Fruit fly (Drosophila melanogaster) whole organism, adult: ENCODE results near the gene Cyp4d1.

Experiments
- CG11617 ChIP-seq: fragments of 200-800 bp; sonication (Bioruptor generic); optimal IDR thresholded peaks from 2 replicates; lab custom pipeline; 2017; ENCODE audit warnings: mild to moderate bottlenecking, missing biosample characterization, missing genetic modification reagents, missing genetic modification characterization
- CG12768 ChIP-seq: fragments of 200-800 bp; sonication (Bioruptor generic); optimal IDR thresholded peaks from 2 replicates; lab custom pipeline; 2017; ENCODE audit warnings: missing biosample characterization, missing genetic modification characterization, mild to moderate bottlenecking, moderate library complexity, missing genetic modification reagents
- CG14711 ChIP-seq: fragments of 200-800 bp; sonication (Bioruptor generic); optimal IDR thresholded peaks from 2 replicates; lab custom pipeline; 2018; ENCODE audit warnings: missing biosample characterization, mild to moderate bottlenecking, missing genetic modification characterization, moderate library complexity
- CG1620 ChIP-seq: fragments of 200-800 bp; sonication (Bioruptor generic); optimal IDR thresholded peaks from 2 replicates; lab custom pipeline; 2016; ENCODE audit warnings: missing biosample characterization, missing genetic modification characterization
- CG33017 ChIP-seq: fragments of 200-800 bp; sonication (Bioruptor generic); optimal IDR thresholded peaks from 2 replicates; lab custom pipeline; 2018; ENCODE audit warnings: missing biosample characterization, mild to moderate bottlenecking, missing genetic modification characterization, moderate library complexity
- CG5204 ChIP-seq: fragments of 200-800 bp; sonication (Bioruptor generic); optimal IDR thresholded peaks from 2 replicates; lab custom pipeline; 2016; ENCODE audit warnings: missing biosample characterization, missing genetic modification characterization
- CG7045 ChIP-seq: fragments of 200-800 bp; sonication (Bioruptor generic); optimal IDR thresholded peaks from 2 replicates; lab custom pipeline; 2017; ENCODE audit warnings: missing biosample characterization, mild to moderate bottlenecking, missing genetic modification characterization
- CG7101 ChIP-seq: fragments of 200-800 bp; sonication (Bioruptor generic); optimal IDR thresholded peaks from 2 replicates; lab custom pipeline; 2018; ENCODE audit warnings: missing biosample characterization, mild to moderate bottlenecking, missing genetic modification characterization, moderate library complexity
- Clk ChIP-seq: fragments of 200-800 bp; sonication (Bioruptor generic); optimal IDR thresholded peaks from 2 replicates; lab custom pipeline; 2017; ENCODE audit warnings: missing biosample characterization, missing genetic modification characterization
- Crg-1 ChIP-seq: fragments of 200-800 bp; sonication (Bioruptor generic); optimal IDR thresholded peaks from 2 replicates; lab custom pipeline; 2016; ENCODE audit warnings: missing biosample characterization, missing genetic modification characterization
- Hr96 ChIP-seq: fragments of 200-800 bp; sonication (Bioruptor generic); optimal IDR thresholded peaks from 2 replicates; lab custom pipeline; 2016; ENCODE audit warnings: missing biosample characterization, missing genetic modification characterization
- Mnt ChIP-seq: fragments of 200-800 bp; sonication (Bioruptor generic); optimal IDR thresholded peaks from 2 replicates; lab custom pipeline; 2016; ENCODE audit warnings: missing biosample characterization, mild to moderate bottlenecking, missing genetic modification characterization
- bab1 ChIP-seq: fragments of 200-800 bp; sonication (Bioruptor generic); optimal IDR thresholded peaks from 3 replicates; lab custom pipeline; 2019; ENCODE audit warnings: missing biosample characterization, mild to moderate bottlenecking, missing genetic modification characterization, moderate library complexity
- cic ChIP-seq: fragments of 200-800 bp; sonication (Bioruptor generic); optimal IDR thresholded peaks from 2 replicates; lab custom pipeline; 2017; ENCODE audit warnings: missing biosample characterization, mild to moderate bottlenecking, missing genetic modification characterization, moderate library complexity
- cnc ChIP-seq, 2 experiments: fragments of >200 bp; optimal IDR thresholded peaks; 2 replicates each; lab custom pipeline; 2017
- kay ChIP-seq: fragments of 200-800 bp; sonication (Bioruptor generic); peaks from one replicate; lab custom pipeline; 2016; ENCODE audit warnings: missing biosample characterization, missing genetic modification characterization, borderline replicate concordance
- ovo ChIP-seq: fragments of 200-800 bp; sonication (Bioruptor generic); optimal IDR thresholded peaks from 2 replicates; lab custom pipeline; 2016; ENCODE audit warnings: missing biosample characterization, missing genetic modification characterization
- pad ChIP-seq: fragments of 200-800 bp; sonication (Bioruptor generic); optimal IDR thresholded peaks from 3 replicates; lab custom pipeline; 2017; ENCODE audit warnings: missing biosample characterization, missing genetic modification characterization, mild to moderate bottlenecking, moderate library complexity, missing genetic modification reagents
- tj ChIP-seq: fragments of 200-800 bp; sonication (Bioruptor generic); optimal IDR thresholded peaks from 3 replicates; lab custom pipeline; 2017; ENCODE audit warnings: missing biosample characterization, mild to moderate bottlenecking, missing genetic modification characterization, moderate library complexity
- toe ChIP-seq: fragments of 200-800 bp; sonication (Bioruptor generic); optimal IDR thresholded peaks from 2 replicates; lab custom pipeline; 2016; ENCODE audit warnings: missing biosample characterization, missing genetic modification characterization

The Cyp4d1 gene

DNA sequence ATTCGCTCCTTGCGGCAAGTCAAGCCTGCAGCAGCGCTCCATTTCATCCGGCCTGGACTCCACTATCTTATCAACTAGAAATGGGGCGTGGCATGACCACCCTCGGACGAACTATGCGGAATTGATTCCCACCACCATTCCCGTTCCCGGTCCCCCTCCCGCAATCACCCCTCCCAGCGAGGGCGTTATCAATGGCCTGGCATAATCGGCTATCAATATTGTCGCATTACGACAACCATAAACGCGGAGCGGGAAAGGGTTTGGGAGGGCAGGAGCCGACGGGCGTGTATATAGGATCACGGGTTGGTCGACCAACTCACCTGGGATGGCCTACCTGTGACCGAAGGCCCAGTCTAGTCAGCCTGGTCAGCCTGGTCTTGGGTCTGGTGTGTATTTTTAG lies 31.2 kb upstream of the Cyp4d1 start:
- TF ChIP-seq cnc (optimal IDR thresholded peaks at IDR 0.05; lab: Kevin White, UChicago): no peak
- TF ChIP-seq ovo (GFP tag; lab: Kevin White, UChicago): no peak

DNA sequence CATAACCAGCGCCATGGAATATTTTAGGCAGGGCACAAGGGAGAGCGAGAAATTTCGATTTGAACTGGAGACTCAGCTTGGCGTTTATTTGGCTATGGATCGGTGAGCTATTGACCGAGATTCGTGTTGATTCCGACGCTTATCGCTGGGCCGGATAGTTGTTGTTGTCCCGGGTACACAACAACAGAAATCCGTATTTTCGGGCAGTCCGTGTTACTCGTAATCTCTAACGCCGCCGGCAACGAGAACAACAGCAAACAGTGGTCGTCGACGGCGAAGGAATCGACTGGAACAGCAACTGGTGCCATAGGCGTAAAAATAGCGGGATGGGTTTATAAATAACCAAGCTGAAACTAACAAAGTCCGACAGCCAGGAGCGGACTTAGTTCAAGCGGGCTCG lies 29.9 kb upstream of the Cyp4d1 start:
- TF ChIP-seq cic (GFP tag; lab: Kevin White, UChicago) (no peak), CG14711 (tag; lab: Kevin White, UChicago) (no peak), Crg-1 (GFP tag; lab: Kevin White, UChicago) (no peak), CG11617 (GFP tag; lab: Kevin White, UChicago) (no peak), toe (no peak), kay (no peak), bab1 (no peak)

DNA sequence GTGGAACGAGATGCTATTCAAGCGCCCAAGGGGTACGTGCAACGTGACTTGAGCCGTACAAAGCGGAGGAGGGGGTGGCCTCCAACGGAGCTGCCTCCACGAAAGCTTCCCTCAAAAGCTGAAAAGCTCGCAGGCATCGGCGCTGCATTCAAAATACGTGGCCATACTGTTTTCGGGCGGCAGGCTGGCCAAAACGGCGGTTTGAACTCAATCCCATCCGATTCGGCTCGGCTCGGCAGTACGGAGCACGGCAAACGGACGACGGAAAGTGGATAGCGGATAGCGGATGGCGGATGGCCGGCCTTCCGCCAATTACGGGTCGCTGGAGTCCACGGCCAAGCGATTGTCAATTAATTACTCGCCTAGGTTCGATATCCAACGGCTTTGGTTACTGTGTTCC lies 26.9 kb upstream of the Cyp4d1 start, which contains the start of gene Mct1:
Gene Mct1 (plus strand): TSS at position 301 of the 400 bp plus-strand sequence.
- TF ChIP-seq kay (no peak), CG1620 (no peak), Hr96 (GFP tag; lab: Kevin White, UChicago) (no peak), bab1 (no peak), CG11617 (GFP tag; lab: Kevin White, UChicago) (no peak), CG12768 (GFP tag; lab: Kevin White, UChicago) (no peak), CG33017 (no peak), CG7045 (GFP tag; lab: Kevin White, UChicago) (no peak)

DNA sequence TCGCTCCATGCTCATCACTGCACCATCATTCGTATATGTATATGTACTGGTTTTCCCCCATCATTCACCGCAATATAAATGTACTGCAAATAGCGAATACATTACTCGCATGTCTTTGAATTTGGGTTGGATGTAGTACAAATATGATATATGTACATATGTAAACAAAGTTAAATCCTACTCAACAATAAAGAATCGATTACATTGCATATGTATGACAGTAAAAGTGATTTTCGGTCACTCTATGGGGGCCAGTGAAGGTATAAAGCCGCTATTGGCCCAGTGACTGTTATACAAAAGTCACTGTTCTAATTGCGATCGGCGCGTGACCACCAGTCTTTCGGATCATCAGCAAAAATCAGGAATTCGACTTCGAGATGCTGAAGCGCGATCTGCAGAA lies 25.5 kb upstream of the Cyp4d1 start, which contains the start of gene CG3457:
Gene CG3457 (plus strand): TSS at position 301 of the 400 bp plus-strand sequence.
- no peak for TF ChIP-seq bab1
- TF ChIP-seq pad (GFP tag; lab: Kevin White, UChicago): peak; percentile 15

DNA sequence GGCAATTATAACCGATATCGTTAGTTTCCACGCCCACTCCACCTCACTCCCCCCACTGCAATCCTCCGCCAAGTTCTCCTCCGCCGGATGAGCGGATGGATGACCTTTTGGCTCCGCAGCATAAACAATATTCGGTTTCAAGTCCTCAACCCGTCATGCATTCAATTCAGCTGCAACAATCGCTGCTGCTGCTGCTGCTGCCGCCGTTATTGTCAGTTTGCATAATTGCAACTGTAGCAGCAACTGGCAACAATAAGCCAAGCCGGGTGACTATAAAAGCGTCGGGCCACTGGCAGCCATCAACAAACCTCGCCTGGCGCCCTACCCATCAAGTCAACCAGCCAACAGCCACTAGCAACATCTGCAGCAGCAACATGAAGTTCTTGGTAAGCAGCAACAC lies 24.6 kb upstream of the Cyp4d1 start, which contains the start of gene CG17777:
Gene CG17777 (plus strand): TSS at position 301 of the 400 bp plus-strand sequence.
- TF ChIP-seq cnc (optimal IDR thresholded peaks at IDR 0.05; lab: Kevin White, UChicago): no peak
- TF ChIP-seq CG1620: no peak
- no peak for TF ChIP-seq cic (GFP tag; lab: Kevin White, UChicago)
- no peak for TF ChIP-seq CG7101 (tag; lab: Kevin White, UChicago)
- no peak for TF ChIP-seq CG7045 (GFP tag; lab: Kevin White, UChicago)
- no peak for TF ChIP-seq ovo (GFP tag; lab: Kevin White, UChicago)
- no peak for TF ChIP-seq toe
- no peak for TF ChIP-seq kay
- no peak for TF ChIP-seq Mnt (GFP tag; lab: Kevin White, UChicago)

DNA sequence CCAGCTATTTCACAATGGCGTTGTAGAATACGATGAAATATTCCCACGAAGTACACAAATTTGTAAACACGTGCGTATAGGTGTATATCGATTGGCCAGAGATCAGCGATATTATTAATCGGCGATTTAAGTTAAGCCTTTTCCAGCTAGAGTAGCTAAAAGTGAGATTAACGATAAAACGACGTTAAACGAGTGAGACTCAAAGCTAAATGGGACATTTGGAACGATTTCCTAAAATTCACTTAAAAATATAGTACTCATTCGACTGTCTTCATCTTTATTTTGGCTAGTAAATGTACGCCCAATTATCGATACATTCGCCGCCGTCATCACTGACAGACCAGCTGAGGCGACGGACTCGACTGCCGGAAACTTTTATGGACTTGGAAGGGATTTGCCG lies 22.6 kb upstream of the Cyp4d1 start, which contains the start of the genes Nmd3 and CG17776:
Gene Nmd3 (minus strand): TSS at position 106 of the 400 bp plus-strand sequence.
Gene CG17776 (plus strand): TSS at position 163 of the 400 bp plus-strand sequence.
- TF ChIP-seq CG7101 (tag; lab: Kevin White, UChicago): peak; percentile 24
- TF ChIP-seq kay: no peak
- TF ChIP-seq pad (GFP tag; lab: Kevin White, UChicago): no peak
- TF ChIP-seq Mnt (GFP tag; lab: Kevin White, UChicago): peak; percentile 99
- peak; percentile 10 for TF ChIP-seq tj (GFP tag; lab: Kevin White, UChicago)
- peak; percentile 13 for TF ChIP-seq cic (GFP tag; lab: Kevin White, UChicago)
- TF ChIP-seq bab1: peak; percentile 45
- peak; percentile 5 for TF ChIP-seq CG11617 (GFP tag; lab: Kevin White, UChicago)

DNA sequence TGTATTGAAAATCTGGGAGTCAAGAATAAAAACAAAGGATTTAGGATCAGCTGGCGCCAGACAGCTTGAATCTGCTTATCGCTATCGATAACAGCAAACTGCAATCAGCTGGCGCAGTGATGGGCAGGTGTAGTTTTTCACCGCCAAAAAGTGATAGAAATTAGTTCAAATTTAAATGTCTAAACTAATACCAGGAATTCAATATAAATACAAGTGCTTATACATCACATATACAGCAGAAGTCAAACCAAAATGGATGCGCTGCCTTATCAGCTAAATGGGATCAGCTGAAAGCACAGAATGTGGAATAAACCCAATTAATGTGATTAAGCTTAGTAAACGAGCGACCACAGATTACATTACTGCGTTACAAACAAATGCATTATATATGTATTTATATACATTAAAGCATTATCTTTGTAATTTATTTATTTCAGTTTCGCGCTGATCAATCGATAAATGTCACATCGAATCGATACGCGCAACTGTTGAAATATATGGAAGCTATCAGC lies 18.8 kb upstream of the Cyp4d1 start, which contains the start of gene pn:
Gene pn (plus strand): TSS at position 462 of the 512 bp plus-strand sequence.
- TF ChIP-seq ovo (GFP tag; lab: Kevin White, UChicago): no peak
- TF ChIP-seq cic (GFP tag; lab: Kevin White, UChicago): peak; percentile 14
- no peak for TF ChIP-seq cnc (optimal IDR thresholded peaks at IDR 0.05; lab: Kevin White, UChicago)
- peak; percentile 6 for TF ChIP-seq bab1
- no peak for TF ChIP-seq CG5204 (GFP tag; lab: Kevin White, UChicago)
- peak; percentile 31 for TF ChIP-seq tj (GFP tag; lab: Kevin White, UChicago)
- no peak for TF ChIP-seq kay
- no peak for TF ChIP-seq Clk (GFP tag; lab: Kevin White, UChicago)
- TF ChIP-seq pad (GFP tag; lab: Kevin White, UChicago): no peak
- TF ChIP-seq Mnt (GFP tag; lab: Kevin White, UChicago): peak; percentile 33
- TF ChIP-seq CG14711 (tag; lab: Kevin White, UChicago): no peak
- TF ChIP-seq Hr96 (GFP tag; lab: Kevin White, UChicago): no peak
- TF ChIP-seq CG12768 (GFP tag; lab: Kevin White, UChicago): no peak
- TF ChIP-seq Crg-1 (GFP tag; lab: Kevin White, UChicago): no peak
- TF ChIP-seq toe: no peak
- TF ChIP-seq CG7101 (tag; lab: Kevin White, UChicago): no peak
- no peak for TF ChIP-seq CG1620
- no peak for TF ChIP-seq CG33017
- no peak for TF ChIP-seq CG7045 (GFP tag; lab: Kevin White, UChicago)
- TF ChIP-seq CG11617 (GFP tag; lab: Kevin White, UChicago): peak; percentile 41
